Worm (Caenorhabditis elegans): ENCODE results near the gene ints-9.

Gene ints-9

DNA sequence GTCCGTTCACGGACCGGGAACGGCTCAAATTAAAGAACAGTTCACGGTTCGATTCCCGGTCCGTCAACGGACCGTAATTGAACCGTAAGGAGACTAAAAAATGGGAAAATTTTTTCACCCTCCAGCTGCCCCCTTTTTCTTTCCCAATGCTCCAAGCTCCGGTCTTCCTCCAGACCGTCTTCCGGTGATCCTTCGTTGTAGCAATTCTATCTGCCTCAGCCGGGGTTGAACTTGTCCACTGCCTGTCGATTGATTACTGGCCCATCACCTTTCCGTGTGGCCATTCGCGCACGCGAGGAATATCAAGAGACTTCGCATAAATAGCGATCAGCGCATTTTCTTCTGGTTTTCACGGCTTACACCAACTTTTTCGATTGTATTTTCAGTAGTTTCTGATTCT is 27.1 kb upstream of the ints-9 start (continued):
- TF ChIP-seq Y105C5A.15 (GFP tag; IDR thresholded peaks at IDR 0.05) (peak; percentile 87), madf-9 (GFP tag; conservative IDR thresholded peaks at IDR 0.05) (peak; percentile 74), madf-5 (GFP tag; IDR thresholded peaks at IDR 0.05) (peak in 1 of 2 experiments; percentile 76; a peak in 1 of 4 replicates), snpc-1.2 (GFP tag; IDR thresholded peaks at IDR 0.05) (peak; percentile 91), ceh-44 (GFP tag; IDR thresholded peaks at IDR 0.05) (peak; percentile 86)

DNA sequence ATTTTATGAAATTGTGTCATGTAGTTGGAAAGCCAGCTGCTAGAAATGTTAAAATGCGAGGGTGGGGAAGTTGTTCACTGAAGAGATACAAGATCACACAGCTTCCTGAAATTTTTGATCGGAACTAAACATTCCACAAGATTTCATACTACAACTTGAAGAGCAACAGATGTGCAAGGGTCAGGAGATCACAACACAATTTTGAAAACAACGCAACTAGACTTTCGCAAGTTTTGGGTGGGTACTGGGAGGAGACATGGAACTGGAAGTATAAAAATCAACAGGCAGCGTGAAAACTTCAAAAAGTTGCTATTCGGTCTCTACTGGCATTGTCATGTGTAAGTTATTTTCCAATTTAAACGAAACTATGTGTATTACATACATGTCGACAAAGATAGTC is 23.8 kb upstream of the ints-9 start, which contains the start of gene F19F10.3:
F19F10.3 (plus strand) TSS at position 301 of the 400 bp plus-strand sequence.
- no peak for TF ChIP-seq Y105C5A.15 (GFP tag; IDR thresholded peaks at IDR 0.05)
- TF ChIP-seq nhr-6 (tag; optimal IDR thresholded peaks at IDR 0.05) = no peak
- TF ChIP-seq daf-12 (tag; optimal IDR thresholded peaks at IDR 0.05) = no peak
- TF ChIP-seq tag-97 (GFP tag; IDR thresholded peaks at IDR 0.05) = no peak
- no peak for TF ChIP-seq F49E8.2 (tag; optimal IDR thresholded peaks at IDR 0.05; ENCODE audit: borderline replicate concordance)
- no peak for TF ChIP-seq pha-4 (GFP tag; IDR thresholded peaks at IDR 0.05)
- no peak for TF ChIP-seq pha-4 (tag; optimal IDR thresholded peaks at IDR 0.05)
- TF ChIP-seq zag-1 (tag; optimal IDR thresholded peaks at IDR 0.05) = no peak
- no peak for TF ChIP-seq unc-62 (GFP tag; optimal IDR thresholded peaks at IDR 0.05 in 1 of 2)
- no peak for TF ChIP-seq unc-62 (tag; optimal IDR thresholded peaks at IDR 0.05)
- no peak for TF ChIP-seq daf-8 (GFP tag; IDR thresholded peaks at IDR 0.05)
- TF ChIP-seq spr-1 (tag; optimal IDR thresholded peaks at IDR 0.05) = no peak
- TF ChIP-seq lin-29 (GFP tag; IDR thresholded peaks at IDR 0.05) = no peak
- no peak for TF ChIP-seq D1046.2 (GFP tag; IDR thresholded peaks at IDR 0.05)

DNA sequence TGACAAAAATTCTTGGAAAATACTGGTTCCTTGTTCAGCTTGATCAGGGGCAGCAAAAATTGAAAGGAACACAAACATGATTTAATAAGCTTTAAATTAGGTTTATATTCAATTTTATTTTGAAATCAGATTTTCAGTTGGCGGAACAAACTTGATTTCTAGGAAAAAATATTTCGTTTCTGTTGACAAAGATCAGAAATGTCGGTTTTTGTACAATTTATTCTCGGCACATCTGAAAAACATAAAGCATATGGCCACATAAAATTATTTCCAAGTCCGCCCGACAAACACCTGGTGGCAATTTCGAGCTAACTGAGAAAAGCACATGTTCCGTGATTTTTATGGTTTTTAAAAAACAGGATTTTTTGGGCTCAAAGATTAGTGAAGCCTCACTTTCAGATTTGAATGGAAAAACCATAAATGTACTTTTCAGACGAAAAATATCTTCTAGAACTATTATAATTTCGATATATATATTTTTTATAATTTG is 21.7 kb upstream of the ints-9 start, which contains the start of gene ttr-10:
ttr-10 (minus strand) TSS at position 51 of the 490 bp plus-strand sequence.
- no peak for TF ChIP-seq mxl-2 (GFP tag; conservative IDR thresholded peaks at IDR 0.05)
- TF ChIP-seq lsy-2 (tag; optimal IDR thresholded peaks at IDR 0.05) = no peak
- peak; percentile 1 for TF ChIP-seq aha-1 (tag)
- TF ChIP-seq fkh-10 (GFP tag; optimal IDR thresholded peaks at IDR 0.05) = no peak
- no peak for TF ChIP-seq F44E2.7 (GFP tag; IDR thresholded peaks at IDR 0.05)
- no peak for TF ChIP-seq snpc-4 (tag; optimal IDR thresholded peaks at IDR 0.05)
- TF ChIP-seq sdz-12 (GFP tag; optimal IDR thresholded peaks at IDR 0.05) = no peak
- no peak for TF ChIP-seq Y5F2A.4 (GFP tag; optimal IDR thresholded peaks at IDR 0.05)
- TF ChIP-seq lin-39 (tag; optimal IDR thresholded peaks at IDR 0.05) = no peak
- no peak for TF ChIP-seq hlh-30 (tag; optimal IDR thresholded peaks at IDR 0.05; ENCODE audit: insufficient read depth)
- TF ChIP-seq gei-8 (GFP tag; optimal IDR thresholded peaks at IDR 0.05) = no peak
- peak in 1 of 2 experiments; percentile 95 for TF ChIP-seq unc-62 (GFP tag; optimal IDR thresholded peaks at IDR 0.05 in 1 of 2)
- TF ChIP-seq unc-62 (tag; optimal IDR thresholded peaks at IDR 0.05) = no peak
- TF ChIP-seq lin-38 (GFP tag; IDR thresholded peaks at IDR 0.05) = no peak
- no peak for TF ChIP-seq nhr-102 (tag; optimal IDR thresholded peaks at IDR 0.05)
- TF ChIP-seq zip-11 (GFP tag; IDR thresholded peaks at IDR 0.05) = no peak
- no peak for TF ChIP-seq tra-1 (GFP tag; IDR thresholded peaks at IDR 0.05)
- no peak for TF ChIP-seq nhr-111 (GFP tag; optimal IDR thresholded peaks at IDR 0.05)

DNA sequence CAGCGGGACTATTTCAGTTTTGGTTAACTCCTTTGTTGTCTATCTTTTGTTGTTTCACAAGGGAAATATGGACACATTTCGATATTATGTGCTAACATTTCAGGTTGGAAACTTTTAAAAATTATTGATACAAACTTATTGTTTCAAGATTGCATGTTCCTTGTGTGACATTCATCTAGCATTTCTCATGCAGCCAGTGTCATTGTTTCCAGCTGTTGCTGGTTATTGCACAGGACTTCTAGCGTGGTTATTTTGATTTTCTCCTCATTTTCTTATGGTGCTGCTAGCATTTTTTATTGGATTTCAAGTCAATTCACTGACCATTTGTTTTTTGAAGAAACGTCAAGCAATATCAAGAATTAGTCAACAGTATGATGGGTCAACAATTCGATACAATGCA is 19.7 kb upstream of the ints-9 start:
- TF ChIP-seq unc-62 (GFP tag; optimal IDR thresholded peaks at IDR 0.05 in 1 of 2) (peak in 1 of 2 experiments; percentile 34), unc-62 (tag; optimal IDR thresholded peaks at IDR 0.05) (no peak), T20F7.1 (GFP tag; optimal IDR thresholded peaks at IDR 0.05) (no peak), ceh-32 (tag; optimal IDR thresholded peaks at IDR 0.05; ENCODE audit: poor library complexity) (no peak)

Measured in whole organism, L4 larva.